Fruit fly (Drosophila melanogaster) whole organism, wandering third instar larva: ENCODE results near the gene ND-13A.

ENCODE experiments used
- Abd-B ChIP-seq: fragments of >200 bp; optimal IDR thresholded peaks from 2 replicates; lab custom pipeline; 2017; ENCODE audit warnings: missing biosample characterization, missing genetic modification characterization
- CG32264 ChIP-seq: fragments of 200-800 bp; sonication (Bioruptor generic); optimal IDR thresholded peaks from 2 replicates; lab custom pipeline; 2016; ENCODE audit warnings: missing biosample characterization, missing genetic modification characterization
- CG9705 ChIP-seq: fragments of 200-800 bp; sonication (Bioruptor generic); optimal IDR thresholded peaks from 2 replicates; lab custom pipeline; 2018; ENCODE audit warnings: missing biosample characterization, mild to moderate bottlenecking, missing genetic modification characterization
- CrebA ChIP-seq: fragments of 200-800 bp; sonication (Bioruptor generic); optimal IDR thresholded peaks from 2 replicates; lab custom pipeline; 2016; ENCODE audit warnings: missing biosample characterization, mild to moderate bottlenecking, missing genetic modification characterization, borderline replicate concordance
- Dif ChIP-seq: fragments of 200-275, 200-300 bp; sonication (Bioruptor generic); optimal IDR thresholded peaks from 2 replicates; lab custom pipeline; 2018; ENCODE audit warnings: missing biosample characterization, missing genetic modification characterization; ENCODE audit not compliant: partially characterized antibody
- GATAd ChIP-seq: sonication (Bioruptor generic); optimal IDR thresholded peaks from 2 replicates; lab custom pipeline; 2016; ENCODE audit warnings: missing biosample characterization, missing genetic modification characterization
- HLH106 ChIP-seq: fragments of 200-800 bp; optimal IDR thresholded peaks from 3 replicates; lab custom pipeline; 2019; ENCODE audit warnings: missing biosample characterization, mild to moderate bottlenecking, missing genetic modification characterization, moderate library complexity
- Hnf4 ChIP-seq: fragments of 200-800 bp; sonication (Bioruptor generic); optimal IDR thresholded peaks from 2 replicates; lab custom pipeline; 2016; ENCODE audit warnings: missing biosample characterization, mild to moderate bottlenecking, missing genetic modification characterization
- Hr83 ChIP-seq: fragments of 200-300 bp; sonication (Bioruptor generic); optimal IDR thresholded peaks from 2 replicates; lab custom pipeline; 2016; ENCODE audit warnings: missing biosample characterization, mild to moderate bottlenecking, missing genetic modification characterization, moderate library complexity; ENCODE audit not compliant: poor library complexity, severe bottlenecking
- Jra ChIP-seq: sonication (Bioruptor generic); optimal IDR thresholded peaks from 2 replicates; lab custom pipeline; 2016; ENCODE audit warnings: missing biosample characterization, missing genetic modification characterization
- Mio ChIP-seq: sonication (Bioruptor generic); optimal IDR thresholded peaks from 2 replicates; lab custom pipeline; 2016; ENCODE audit warnings: missing biosample characterization, missing genetic modification characterization
- Myc ChIP-seq: fragments of >200 bp; optimal IDR thresholded peaks from 2 replicates; lab custom pipeline; 2017
- N ChIP-seq: fragments of >200 bp; optimal IDR thresholded peaks from 2 replicates; lab custom pipeline; 2018; ENCODE audit warnings: missing biosample characterization, missing external identifiers, missing genetic modification characterization
- OdsH ChIP-seq: fragments of 200-800 bp; sonication (Bioruptor generic); optimal IDR thresholded peaks from 2 replicates; lab custom pipeline; 2016; ENCODE audit warnings: missing biosample characterization, mild to moderate bottlenecking, missing genetic modification characterization
- Rel ChIP-seq, 2 experiments: fragments of 200-800 bp; sonication (Bioruptor generic) in 1 of 2; optimal IDR thresholded peaks; 2 replicates in 1 of 2; 3 replicates in 1 of 2; lab custom pipeline; 2016 to 2019; ENCODE audit warnings: mild to moderate bottlenecking in 2 of 2, missing biosample characterization in 2 of 2, missing genetic modification characterization in 2 of 2, moderate library complexity in 1 of 2
- Sp1 ChIP-seq: fragments of 200-800 bp; sonication (Bioruptor generic); optimal IDR thresholded peaks from 3 replicates; lab custom pipeline; 2019; ENCODE audit warnings: missing biosample characterization, mild to moderate bottlenecking, missing genetic modification characterization, moderate library complexity
- Vsx2 ChIP-seq: fragments of 200-300, 225-300 bp; sonication (Bioruptor generic); optimal IDR thresholded peaks from 2 replicates; lab custom pipeline; 2018; ENCODE audit warnings: missing biosample characterization, missing genetic modification characterization; ENCODE audit not compliant: partially characterized antibody
- brk ChIP-seq: fragments of 200-800 bp; sonication (Bioruptor generic); optimal IDR thresholded peaks from 2 replicates; lab custom pipeline; 2016; ENCODE audit warnings: missing biosample characterization, mild to moderate bottlenecking, missing genetic modification characterization
- dl ChIP-seq, 2 experiments: fragments of 175-275, 200-275 bp in 1 of 2; fragments of 200-275 bp in 1 of 2; sonication (Bioruptor generic); optimal IDR thresholded peaks; lab custom pipeline; 2018; ENCODE audit warnings: mild to moderate bottlenecking in 2 of 2, missing biosample characterization in 2 of 2, missing genetic modification characterization in 2 of 2, moderate library complexity in 2 of 2; ENCODE audit not compliant: partially characterized antibody in 2 of 2, insufficient read depth in 1 of 2
- dmrt93B ChIP-seq: fragments of 200-800 bp; sonication (Bioruptor generic); optimal IDR thresholded peaks from 2 replicates; lab custom pipeline; 2018; ENCODE audit warnings: missing biosample characterization, mild to moderate bottlenecking, missing genetic modification characterization
- dsf ChIP-seq: sonication (Bioruptor generic); optimal IDR thresholded peaks from 2 replicates; lab custom pipeline; 2016; ENCODE audit warnings: missing biosample characterization, missing genetic modification characterization, borderline replicate concordance
- ey ChIP-seq: fragments of 200-800 bp; sonication (Bioruptor generic); optimal IDR thresholded peaks from 2 replicates; lab custom pipeline; 2016; ENCODE audit warnings: missing biosample characterization, missing genetic modification characterization
- foxo ChIP-seq, 2 experiments: fragments of 200-800 bp; sonication (Bioruptor generic); optimal IDR thresholded peaks; 2 replicates in 1 of 2; 3 replicates in 1 of 2; lab custom pipeline; 2016 to 2017; ENCODE audit warnings: missing biosample characterization in 2 of 2, missing genetic modification characterization in 2 of 2
- fru ChIP-seq: fragments of 200-800 bp; sonication (Bioruptor generic); optimal IDR thresholded peaks from 3 replicates; lab custom pipeline; 2016; ENCODE audit warnings: missing biosample characterization, mild to moderate bottlenecking, missing genetic modification characterization
- h ChIP-seq: fragments of 200-800 bp; sonication (Bioruptor generic); optimal IDR thresholded peaks from 3 replicates; lab custom pipeline; 2016; ENCODE audit warnings: missing biosample characterization, mild to moderate bottlenecking, missing genetic modification characterization
- jim ChIP-seq: fragments of 175-275, 200-325 bp; sonication (Bioruptor generic); optimal IDR thresholded peaks from 2 replicates; lab custom pipeline; 2016; ENCODE audit warnings: missing biosample characterization, mild to moderate bottlenecking, missing genetic modification characterization
- lola ChIP-seq: fragments of >200 bp; optimal IDR thresholded peaks from 2 replicates; lab custom pipeline; 2017; ENCODE audit warnings: missing biosample characterization, missing genetic modification characterization
- pan ChIP-seq: fragments of >200 bp; optimal IDR thresholded peaks from 2 replicates; lab custom pipeline; 2017
- psq ChIP-seq: fragments of 200-800 bp; sonication (Bioruptor generic); optimal IDR thresholded peaks from 3 replicates; lab custom pipeline; 2017; ENCODE audit warnings: missing biosample characterization, mild to moderate bottlenecking, missing genetic modification characterization, moderate library complexity
- rgr ChIP-seq: fragments of 200-800 bp; sonication (Bioruptor generic); optimal IDR thresholded peaks from 3 replicates; lab custom pipeline; 2016; ENCODE audit warnings: missing biosample characterization, mild to moderate bottlenecking, missing genetic modification characterization
- sage ChIP-seq: fragments of 200-800 bp; sonication (Bioruptor generic); optimal IDR thresholded peaks from 2 replicates; lab custom pipeline; 2016; ENCODE audit warnings: missing biosample characterization, mild to moderate bottlenecking, missing genetic modification characterization
- tai ChIP-seq: sonication (Bioruptor generic); optimal IDR thresholded peaks from 2 replicates; lab custom pipeline; 2016; ENCODE audit warnings: missing biosample characterization, missing genetic modification characterization
- usp ChIP-seq: fragments of >200 bp; optimal IDR thresholded peaks from 2 replicates; lab custom pipeline; 2017; ENCODE audit warnings: missing biosample characterization, missing genetic modification characterization
- woc ChIP-seq: sonication (Bioruptor generic); optimal IDR thresholded peaks from 2 replicates; lab custom pipeline; 2016; ENCODE audit warnings: missing biosample characterization, mild to moderate bottlenecking, missing genetic modification characterization

ND-13A gene

dm6 chr2L:5100577-5100976 lies 489 bp upstream of the ND-13A start, which contains the start of gene Msp300:
TSS of gene Msp300 (plus strand) at chr2L:5100877.
- TF ChIP-seq jim (GFP tag; lab: Kevin White, UChicago) = no peak
- TF ChIP-seq Hnf4 = no peak
- TF ChIP-seq Mio (GFP tag; lab: Kevin White, UChicago) = no peak
- TF ChIP-seq CG32264 = no peak
- TF ChIP-seq Sp1 (GFP tag; lab: Kevin White, UChicago) = no peak

- TF ChIP-seq CG32264 (no peak), Hr83 (GFP tag; lab: Kevin White, UChicago) (no peak), dmrt93B (GFP tag; lab: Kevin White, UChicago) (no peak), Sp1 (GFP tag; lab: Kevin White, UChicago) (no peak), dsf (GFP tag; lab: Kevin White, UChicago) (no peak), lola (GFP tag; lab: Kevin White, UChicago) (no peak), OdsH (GFP tag; lab: Kevin White, UChicago) (no peak), Vsx2 (no peak), jim (GFP tag; lab: Kevin White, UChicago) (no peak), usp (GFP tag; lab: Kevin White, UChicago) (no peak), Rel (GFP tag; optimal IDR thresholded peaks at IDR 0.05; lab: Kevin White, UChicago) (no peak), Rel (tag; optimal IDR thresholded peaks at IDR 0.05; lab: Kevin White, UChicago) (no peak), Myc (no peak), fru (GFP tag; lab: Kevin White, UChicago) (no peak), woc (GFP tag; lab: Kevin White, UChicago) (no peak)
- TF ChIP-seq, all 38 proteins: peak for 0
Observed at dm6 chr2L:5096761-5097160, 3.3 kb downstream of the ND-13A start.

- peak; percentile 9 for TF ChIP-seq rgr (GFP tag; lab: Kevin White, UChicago)
- peak; percentile 1 for TF ChIP-seq Hr83 (GFP tag; lab: Kevin White, UChicago)
- TF ChIP-seq Rel (GFP tag; optimal IDR thresholded peaks at IDR 0.05; lab: Kevin White, UChicago) = no peak
- TF ChIP-seq Rel (tag; optimal IDR thresholded peaks at IDR 0.05; lab: Kevin White, UChicago) = peak; percentile 90
- TF ChIP-seq dsf (GFP tag; lab: Kevin White, UChicago) = no peak
- TF ChIP-seq sage (GFP tag; lab: Kevin White, UChicago) = no peak
- no peak for TF ChIP-seq Vsx2
- TF ChIP-seq brk (GFP tag; lab: Kevin White, UChicago) = peak; percentile 28
- TF ChIP-seq usp (GFP tag; lab: Kevin White, UChicago) = no peak
Observed at dm6 chr2L:5096222-5096621, 3.9 kb downstream of the ND-13A start, which contains the start of gene CG4230. TSS of gene CG4230 (plus strand) at chr2L:5096227.

- no peak for TF ChIP-seq N
- no peak for TF ChIP-seq ey
- no peak for TF ChIP-seq tai (GFP tag; lab: Kevin White, UChicago)
- no peak for TF ChIP-seq Hr83 (GFP tag; lab: Kevin White, UChicago)
- no peak for TF ChIP-seq dl (GFP tag; optimal IDR thresholded peaks at IDR 0.05; lab: Kevin White, UChicago; ENCODE audit: insufficient read depth in 1 of 2, partially characterized antibody in 2 of 2)
- TF ChIP-seq GATAd (GFP tag; lab: Kevin White, UChicago) = no peak
- TF ChIP-seq h (GFP tag; lab: Kevin White, UChicago) = peak; percentile 45
- no peak for TF ChIP-seq psq (GFP tag; lab: Kevin White, UChicago)
- no peak for TF ChIP-seq Rel (GFP tag; optimal IDR thresholded peaks at IDR 0.05; lab: Kevin White, UChicago)
- peak; percentile 53 for TF ChIP-seq Rel (tag; optimal IDR thresholded peaks at IDR 0.05; lab: Kevin White, UChicago)
- TF ChIP-seq dsf (GFP tag; lab: Kevin White, UChicago) = no peak
- TF ChIP-seq rgr (GFP tag; lab: Kevin White, UChicago) = peak; percentile 21
- TF ChIP-seq woc (GFP tag; lab: Kevin White, UChicago) = no peak
- TF ChIP-seq Myc = no peak
- no peak for TF ChIP-seq pan
- TF ChIP-seq HLH106 = no peak
- no peak for TF ChIP-seq Dif (GFP tag; lab: Kevin White, UChicago)
- no peak for TF ChIP-seq CG32264
- peak; percentile 56 for TF ChIP-seq sage (GFP tag; lab: Kevin White, UChicago)
- TF ChIP-seq Jra (GFP tag; lab: Kevin White, UChicago) = no peak
- no peak for TF ChIP-seq foxo (GFP tag; optimal IDR thresholded peaks at IDR 0.05; lab: Kevin White, UChicago)
- TF ChIP-seq fru (GFP tag; lab: Kevin White, UChicago) = no peak
- no peak for TF ChIP-seq Abd-B (GFP tag; lab: Kevin White, UChicago)
- peak; percentile 40 for TF ChIP-seq Sp1 (GFP tag; lab: Kevin White, UChicago)
- no peak for TF ChIP-seq CrebA (GFP tag; lab: Kevin White, UChicago)
- no peak for TF ChIP-seq OdsH (GFP tag; lab: Kevin White, UChicago)
- peak; percentile 63 for TF ChIP-seq brk (GFP tag; lab: Kevin White, UChicago)
- TF ChIP-seq CG9705 (GFP tag; lab: Kevin White, UChicago) = no peak
- no peak for TF ChIP-seq lola (GFP tag; lab: Kevin White, UChicago)
- no peak for TF ChIP-seq Hnf4
Observed at dm6 chr2L:5095350-5095962, 4.6 kb downstream of the ND-13A start.
